Fruit fly (Drosophila melanogaster): ENCODE data around the gene CG8939.
A peak's percentile ranks its signal among the peaks of the same experiment; 100 is the strongest.

Gene CG8939

DNA sequence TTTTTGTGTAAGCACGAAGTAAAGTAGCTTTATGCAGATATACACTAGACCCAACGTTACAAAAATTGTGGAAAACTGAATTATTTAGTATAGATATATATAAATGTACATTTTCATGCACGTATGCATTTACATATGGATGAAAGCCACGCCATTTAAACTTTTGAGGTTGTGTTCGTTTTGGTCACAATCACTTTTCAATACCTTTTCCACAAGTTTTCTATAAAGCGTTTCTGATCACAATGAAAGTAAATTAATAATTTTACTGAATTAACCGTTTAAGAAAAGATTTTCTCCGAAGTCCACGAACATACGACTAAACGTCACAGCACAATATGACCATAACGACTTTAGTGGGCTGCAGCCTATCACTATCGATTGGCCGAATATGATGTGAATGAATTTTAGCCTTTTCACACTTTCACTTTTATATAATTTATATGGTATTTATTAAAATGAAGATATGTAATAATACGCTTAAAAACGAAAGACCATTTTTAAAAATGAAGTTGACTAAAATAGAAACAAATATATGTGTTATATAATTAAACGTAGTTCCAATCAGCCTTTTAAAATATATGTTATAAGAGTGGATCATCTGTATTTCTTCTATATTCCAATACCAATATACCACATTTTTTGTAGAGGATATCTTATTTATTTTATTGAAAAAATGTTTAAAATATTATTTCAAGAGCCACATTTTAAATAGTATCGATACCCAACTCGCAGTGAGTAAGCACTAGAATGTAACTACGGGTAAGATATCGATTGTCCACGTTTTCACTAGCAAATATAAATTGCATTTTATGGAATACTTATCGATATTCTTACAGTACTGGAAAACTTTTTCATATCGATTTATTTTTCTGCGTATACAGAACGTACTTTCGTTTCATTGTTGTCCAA, 4.9 kb upstream of the CG8939 start, which contains the start of the genes CG46312, eIF5 and exd (continued):
- peak; percentile 38 for TF ChIP-seq CG2712 (tag; optimal IDR thresholded peaks at IDR 0.05)
- TF ChIP-seq CG14710 (tag; optimal IDR thresholded peaks at IDR 0.05) = peak; percentile 97
- TF ChIP-seq hb (GFP tag; IDR thresholded peaks at IDR 0.05; ENCODE audit: partially characterized antibody) = peak; percentile 79
- TF ChIP-seq CG14860 (GFP tag; IDR thresholded peaks at IDR 0.05; ENCODE audit: partially characterized antibody) = peak; percentile 77
- TF ChIP-seq emc (GFP tag; optimal IDR thresholded peaks at IDR 0.05) = no peak
- TF ChIP-seq CG9727 (GFP tag; optimal IDR thresholded peaks at IDR 0.05) = peak; percentile 20
- peak; percentile 16 for TF ChIP-seq CG13424 (tag; optimal IDR thresholded peaks at IDR 0.05)
- peak; percentile 70 for TF ChIP-seq MESR4 (GFP tag; optimal IDR thresholded peaks at IDR 0.05)
- peak; percentile 88 for TF ChIP-seq CG6791 (GFP tag; IDR thresholded peaks at IDR 0.05; ENCODE audit: partially characterized antibody)
- TF ChIP-seq Sry-δ (GFP tag; optimal IDR thresholded peaks at IDR 0.05) = peak; percentile 62
- peak; percentile 86 for TF ChIP-seq bbx (GFP tag; IDR thresholded peaks at IDR 0.05; ENCODE audit: partially characterized antibody)
- TF ChIP-seq CG17802 (tag; optimal IDR thresholded peaks at IDR 0.05) = peak; percentile 22
- peak; percentile 82 for TF ChIP-seq Dref (GFP tag; IDR thresholded peaks at IDR 0.05)
- TF ChIP-seq CG3838 (GFP tag; optimal IDR thresholded peaks at IDR 0.05) = no peak
- peak; percentile 24 for TF ChIP-seq CG15514 (GFP tag; optimal IDR thresholded peaks at IDR 0.05)
- peak in 1 of 2 experiments; percentile 14 for TF ChIP-seq Pdp1 (GFP tag; optimal IDR thresholded peaks at IDR 0.05)
- peak; percentile 75 for TF ChIP-seq Scr (GFP tag; IDR thresholded peaks at IDR 0.05; ENCODE audit: partially characterized antibody)
- peak; percentile 47 for TF ChIP-seq row (GFP tag; IDR thresholded peaks at IDR 0.05)
- peak; percentile 52 for TF ChIP-seq gem (tag; optimal IDR thresholded peaks at IDR 0.05)
- TF ChIP-seq D19A (tag; optimal IDR thresholded peaks at IDR 0.05) = peak; percentile 8
- peak in 1 of 3 experiments; percentile 16 for TF ChIP-seq lola (GFP tag; optimal IDR thresholded peaks at IDR 0.05)
- peak; percentile 9 for TF ChIP-seq CG1602 (GFP tag; optimal IDR thresholded peaks at IDR 0.05)
- TF ChIP-seq E2f1 (GFP tag; IDR thresholded peaks at IDR 0.05) = no peak
- TF ChIP-seq CG2129 (GFP tag; IDR thresholded peaks at IDR 0.05; ENCODE audit: partially characterized antibody) = no peak
- TF ChIP-seq sens (GFP tag) = peak; percentile 82
- TF ChIP-seq sna (GFP tag; IDR thresholded peaks at IDR 0.05; ENCODE audit: partially characterized antibody) = 0 out of 2 replicates have a peak, but pooled peaks have one; percentile 23
- TF ChIP-seq ssp (GFP tag; IDR thresholded peaks at IDR 0.05) = peak; percentile 83
- peak; percentile 53 for TF ChIP-seq CG12391 (tag; optimal IDR thresholded peaks at IDR 0.05)
- TF ChIP-seq CG30403 (GFP tag; optimal IDR thresholded peaks at IDR 0.05) = peak; percentile 7
- peak; percentile 23 for TF ChIP-seq phol (tag; optimal IDR thresholded peaks at IDR 0.05)
- TF ChIP-seq Dp (GFP tag; optimal IDR thresholded peaks at IDR 0.05) = peak; percentile 17
- TF ChIP-seq hbn (GFP tag; IDR thresholded peaks at IDR 0.05; ENCODE audit: partially characterized antibody) = peak; percentile 61
- TF ChIP-seq Hand (GFP tag; optimal IDR thresholded peaks at IDR 0.05) = no peak
- TF ChIP-seq Med (GFP tag) = peak; percentile 13
- TF ChIP-seq Ssrp (tag; optimal IDR thresholded peaks at IDR 0.05) = peak; percentile 13
- no peak for TF ChIP-seq CG10366 (GFP tag; IDR thresholded peaks at IDR 0.05)
- TF ChIP-seq gfzf (GFP tag; optimal IDR thresholded peaks at IDR 0.05) = peak; percentile 42
- peak; percentile 12 for TF ChIP-seq CG3995 (GFP tag; optimal IDR thresholded peaks at IDR 0.05)
- TF ChIP-seq CG30020 (tag; optimal IDR thresholded peaks at IDR 0.05) = peak; percentile 96
- peak; percentile 40 for TF ChIP-seq CG2116 (GFP tag; optimal IDR thresholded peaks at IDR 0.05)
- peak in 1 of 2 experiments; percentile 21 for TF ChIP-seq Dfd (GFP tag; optimal IDR thresholded peaks at IDR 0.05)
- TF ChIP-seq mam (GFP tag; optimal IDR thresholded peaks at IDR 0.05) = no peak
- peak; percentile 85 for TF ChIP-seq CG7357 (GFP tag; IDR thresholded peaks at IDR 0.05)
- TF ChIP-seq CG9797 (GFP tag; optimal IDR thresholded peaks at IDR 0.05) = peak; percentile 45
- TF ChIP-seq CG8290 (GFP tag; optimal IDR thresholded peaks at IDR 0.05) = no peak
- TF ChIP-seq CG8290 (tag; optimal IDR thresholded peaks at IDR 0.05) = no peak
- TF ChIP-seq trh (GFP tag; optimal IDR thresholded peaks at IDR 0.05) = no peak
